Worm (Caenorhabditis elegans): ENCODE measurements around the gene tram-1.
"Not testable (repeated sequence)": the region's sequence is repeated elsewhere in the genome, so short reads cannot be mapped to it uniquely, and the experiment has no call there.

DNA sequence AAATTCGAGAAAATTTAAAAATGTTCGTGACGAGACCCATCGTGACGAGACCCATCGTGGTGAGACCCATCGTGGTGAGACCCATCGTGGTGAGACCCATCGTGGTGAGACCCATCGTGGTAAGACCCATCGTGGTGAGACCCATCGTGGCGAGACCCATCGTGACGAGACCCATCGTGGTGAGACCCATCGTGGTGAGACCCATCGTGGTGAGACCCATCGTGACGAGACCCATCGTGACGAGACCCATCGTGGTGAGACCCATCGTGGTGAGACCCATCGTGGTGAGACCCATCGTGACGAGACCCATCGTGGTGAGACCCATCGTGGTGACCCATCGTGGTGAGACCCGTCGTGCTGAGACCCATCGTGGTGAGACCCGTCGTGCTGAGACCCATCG, 41.8 kb upstream of the tram-1 start:
- TF ChIP-seq nhr-28 (tag; optimal IDR thresholded peaks at IDR 0.05); lin-29 (GFP tag; IDR thresholded peaks at IDR 0.05); nhr-237 (tag; optimal IDR thresholded peaks at IDR 0.05); snpc-4 (tag; optimal IDR thresholded peaks at IDR 0.05): not testable (repeated sequence)

Data from whole organism, L4 larva.